Fruit fly (Drosophila melanogaster) whole organism, embryonic: Measurements from ENCODE around the gene CG46304.

ENCODE experiments used
- Asciz ChIP-seq: fragments of 200-800 bp; sonication (Bioruptor generic); optimal IDR thresholded peaks from 2 replicates; lab custom pipeline; 2017; ENCODE audit warnings: missing biosample characterization, mild to moderate bottlenecking, missing genetic modification characterization, missing genetic modification reagents
- BEAF-32 ChIP-seq: fragments of 200-800 bp; sonication (Bioruptor generic); optimal IDR thresholded peaks from 3 replicates; lab custom pipeline; 2017; ENCODE audit warnings: missing biosample characterization, missing genetic modification characterization, mild to moderate bottlenecking, moderate library complexity, missing genetic modification reagents
- C15 ChIP-seq: fragments of 200-800 bp; sonication (Bioruptor generic); IDR thresholded peaks from 3 replicates; pipeline ENCODE4 v1.3.6; 2022; ENCODE audit warnings: missing biosample characterization, missing genetic modification characterization
- CG10267 ChIP-seq: fragments of 200-800 bp; sonication (Bioruptor generic); optimal IDR thresholded peaks from 2 replicates; lab custom pipeline; 2018; ENCODE audit warnings: missing biosample characterization, mild to moderate bottlenecking, missing genetic modification characterization, moderate library complexity
- CG10462 ChIP-seq: fragments of 200-800 bp; sonication (Bioruptor generic); optimal IDR thresholded peaks from 2 replicates; lab custom pipeline; 2016; ENCODE audit warnings: missing biosample characterization, missing genetic modification characterization
- CG12299 ChIP-seq: fragments of 200-800 bp; sonication (Bioruptor generic); optimal IDR thresholded peaks from 2 replicates; lab custom pipeline; 2018; ENCODE audit warnings: missing biosample characterization, mild to moderate bottlenecking, missing genetic modification characterization
- CG12769 ChIP-seq: fragments of 200-800 bp; sonication (Bioruptor generic); optimal IDR thresholded peaks from 2 replicates; lab custom pipeline; 2019; ENCODE audit warnings: missing biosample characterization, mild to moderate bottlenecking, missing genetic modification characterization, moderate library complexity
- CG14014 ChIP-seq: fragments of 200-800 bp; sonication (Bioruptor generic); IDR thresholded peaks from 2 replicates; pipeline ENCODE4 v1.3.6; 2022; ENCODE audit warnings: missing biosample characterization, missing genetic modification characterization
- CG14667 ChIP-seq: fragments of 200-800 bp; sonication (Bioruptor generic); IDR thresholded peaks from 2 replicates; pipeline ENCODE4 v1.3.6; 2022; ENCODE audit warnings: missing biosample characterization, missing genetic modification characterization
- CG1603 ChIP-seq: fragments of 200-800 bp; sonication (Bioruptor generic); optimal IDR thresholded peaks from 2 replicates; lab custom pipeline; 2019; ENCODE audit warnings: missing biosample characterization, mild to moderate bottlenecking, missing genetic modification characterization, moderate library complexity
- CG17186 ChIP-seq: fragments of 200-800 bp; sonication (Bioruptor generic); optimal IDR thresholded peaks from 3 replicates; lab custom pipeline; 2017; ENCODE audit warnings: missing biosample characterization, missing genetic modification reagents, missing genetic modification characterization
- CG1792 ChIP-seq: fragments of 200-800 bp; sonication (Bioruptor generic); optimal IDR thresholded peaks from 2 replicates; lab custom pipeline; 2016; ENCODE audit warnings: missing biosample characterization, missing genetic modification characterization
- CG1832 ChIP-seq: fragments of 200-800 bp; sonication (Bioruptor generic); optimal IDR thresholded peaks from 2 replicates; lab custom pipeline; 2017; ENCODE audit warnings: missing biosample characterization, mild to moderate bottlenecking, missing genetic modification characterization, inconsistent platforms
- CG18619 ChIP-seq: fragments of 200-800 bp; sonication (Bioruptor generic); optimal IDR thresholded peaks from 3 replicates; lab custom pipeline; 2017; ENCODE audit warnings: missing biosample characterization, mild to moderate bottlenecking, missing genetic modification characterization
- CG3838 ChIP-seq: fragments of 200-800 bp; sonication (Bioruptor generic); optimal IDR thresholded peaks from 3 replicates; lab custom pipeline; 2016; ENCODE audit warnings: missing biosample characterization, missing genetic modification characterization
- CG4328 ChIP-seq: fragments of 200-800 bp; sonication (Bioruptor generic); optimal IDR thresholded peaks from 3 replicates; lab custom pipeline; 2017; ENCODE audit warnings: missing biosample characterization, missing genetic modification reagents, missing genetic modification characterization
- CG4617 ChIP-seq: fragments of 200-800 bp; sonication (Bioruptor generic); optimal IDR thresholded peaks from 3 replicates; lab custom pipeline; 2016; ENCODE audit warnings: missing biosample characterization, missing genetic modification characterization, borderline replicate concordance
- CG7745 ChIP-seq: fragments of 200-800 bp; sonication (Bioruptor generic); optimal IDR thresholded peaks from 2 replicates; lab custom pipeline; 2018; ENCODE audit warnings: missing biosample characterization, mild to moderate bottlenecking, missing genetic modification characterization, moderate library complexity
- CG7987 ChIP-seq: fragments of 200-800 bp; sonication (Bioruptor generic); optimal IDR thresholded peaks from 2 replicates; lab custom pipeline; 2018; ENCODE audit warnings: missing biosample characterization, mild to moderate bottlenecking, missing genetic modification characterization, moderate library complexity
- CG8089 ChIP-seq: fragments of 200-800 bp; sonication (Bioruptor generic); optimal IDR thresholded peaks from 3 replicates; lab custom pipeline; 2016; ENCODE audit warnings: missing biosample characterization, missing genetic modification characterization
- CkIIα-i1 ChIP-seq: fragments of 200-800 bp; sonication (Bioruptor generic); IDR thresholded peaks from 2 replicates; pipeline ENCODE4 v1.3.6; 2022; ENCODE audit warnings: missing biosample characterization, missing genetic modification characterization
- Dfd ChIP-seq, 2 experiments: fragments of >200 bp; optimal IDR thresholded peaks; 2 replicates each; lab custom pipeline; 2017; ENCODE audit warnings: missing biosample characterization in 2 of 2, missing genetic modification characterization in 2 of 2
- Dll ChIP-seq: fragments of 200-800 bp; sonication (Bioruptor generic); IDR thresholded peaks from 4 replicates; pipeline ENCODE4 v1.3.6; 2022; ENCODE audit warnings: missing biosample characterization, missing genetic modification characterization; ENCODE audit not compliant: partially characterized antibody
- E2f1 ChIP-seq: fragments of 200-800 bp; sonication (Bioruptor generic); IDR thresholded peaks from 2 replicates; pipeline ENCODE4 v1.3.6; 2022; ENCODE audit warnings: missing biosample characterization, missing genetic modification characterization
- Eip74EF ChIP-seq, 2 experiments: fragments of 200-800 bp in 1 of 2; fragments of >200 bp in 1 of 2; sonication (Bioruptor generic) in 1 of 2; optimal IDR thresholded peaks; 2 replicates each; lab custom pipeline; 2017 to 2019; ENCODE audit warnings: missing biosample characterization in 2 of 2, missing genetic modification characterization in 2 of 2, mild to moderate bottlenecking in 1 of 2, moderate library complexity in 1 of 2
- Oli ChIP-seq: fragments of 200-800 bp; sonication (Bioruptor generic); optimal IDR thresholded peaks from 2 replicates; lab custom pipeline; 2018; ENCODE audit warnings: missing biosample characterization, mild to moderate bottlenecking, missing genetic modification characterization, moderate library complexity
- Sry-β ChIP-seq: fragments of 200-800 bp; sonication (Bioruptor generic); optimal IDR thresholded peaks from 2 replicates; lab custom pipeline; 2018; ENCODE audit warnings: missing biosample characterization, mild to moderate bottlenecking, missing genetic modification characterization, moderate library complexity
- Sry-δ ChIP-seq: fragments of 200-800 bp; sonication (Bioruptor generic); optimal IDR thresholded peaks from 2 replicates; lab custom pipeline; 2016; ENCODE audit warnings: missing biosample characterization, missing genetic modification characterization
- Taf1 ChIP-seq: fragments of 200-800 bp; sonication (Bioruptor generic); IDR thresholded peaks from 2 replicates; pipeline ENCODE4 v1.3.6; 2022; ENCODE audit warnings: missing biosample characterization, missing genetic modification characterization
- aop ChIP-seq: fragments of 200-800 bp; sonication (Bioruptor generic); IDR thresholded peaks from 2 replicates; pipeline ENCODE4 v1.3.6; 2022; ENCODE audit warnings: missing biosample characterization, missing genetic modification characterization
- bigmax ChIP-seq: fragments of 200-800 bp; sonication (Bioruptor generic); optimal IDR thresholded peaks from 2 replicates; lab custom pipeline; 2018; ENCODE audit warnings: missing biosample characterization, mild to moderate bottlenecking, missing genetic modification characterization
- chn ChIP-seq: fragments of 200-800 bp; sonication (Bioruptor generic); optimal IDR thresholded peaks from 2 replicates; lab custom pipeline; 2016; ENCODE audit warnings: missing biosample characterization, missing genetic modification characterization
- corto ChIP-seq: fragments of 200-800 bp; sonication (Bioruptor generic); optimal IDR thresholded peaks from 2 replicates; lab custom pipeline; 2016; ENCODE audit warnings: missing biosample characterization, mild to moderate bottlenecking, missing genetic modification characterization, moderate library complexity
- dmrt11E ChIP-seq: fragments of 200-800 bp; sonication (Bioruptor generic); optimal IDR thresholded peaks from 3 replicates; lab custom pipeline; 2018; ENCODE audit warnings: missing biosample characterization, mild to moderate bottlenecking, missing genetic modification characterization, moderate library complexity
- hkb ChIP-seq, 2 experiments: fragments of 200-800 bp in 1 of 2; fragments of >200 bp in 1 of 2; sonication (Bioruptor generic) in 1 of 2; IDR thresholded peaks in 1 of 2; optimal IDR thresholded peaks in 1 of 2; 2 replicates each; pipeline versions ENCODE4 v1.3.6 to Lab custom; 2017 to 2022; ENCODE audit warnings: missing biosample characterization in 1 of 2, missing genetic modification characterization in 1 of 2
- jumu ChIP-seq: fragments of 200-800 bp; sonication (Bioruptor generic); optimal IDR thresholded peaks from 3 replicates; lab custom pipeline; 2016; ENCODE audit warnings: missing biosample characterization, missing genetic modification characterization
- klu ChIP-seq: fragments of 200-800 bp; sonication (Bioruptor generic); IDR thresholded peaks from 2 replicates; pipeline ENCODE4 v1.3.6; 2022; ENCODE audit warnings: missing biosample characterization, missing genetic modification characterization
- nau ChIP-seq: fragments of 200-800 bp; sonication (Bioruptor generic); optimal IDR thresholded peaks from 3 replicates; lab custom pipeline; 2017; ENCODE audit warnings: missing biosample characterization, mild to moderate bottlenecking, missing genetic modification characterization, missing genetic modification reagents
- nerfin-1 ChIP-seq: fragments of 200-800 bp; sonication (Bioruptor generic); optimal IDR thresholded peaks from 3 replicates; lab custom pipeline; 2019; ENCODE audit warnings: missing biosample characterization, mild to moderate bottlenecking, missing genetic modification characterization, moderate library complexity
- nmo ChIP-seq: fragments of 200-800 bp; sonication (Bioruptor generic); optimal IDR thresholded peaks from 2 replicates; lab custom pipeline; 2018; ENCODE audit warnings: missing biosample characterization, mild to moderate bottlenecking, missing genetic modification characterization, moderate library complexity
- org-1 ChIP-seq: fragments of 200-800 bp; sonication (Bioruptor generic); optimal IDR thresholded peaks from 2 replicates; lab custom pipeline; 2017; ENCODE audit warnings: missing biosample characterization, missing genetic modification characterization
- pita ChIP-seq: fragments of 200-800 bp; sonication (Bioruptor generic); optimal IDR thresholded peaks from 2 replicates; lab custom pipeline; 2017; ENCODE audit warnings: missing biosample characterization, mild to moderate bottlenecking, missing genetic modification characterization
- pros ChIP-seq: fragments of 200-800 bp; sonication (Bioruptor generic); optimal IDR thresholded peaks from 3 replicates; lab custom pipeline; 2019; ENCODE audit warnings: missing biosample characterization, mild to moderate bottlenecking, missing genetic modification characterization, moderate library complexity
- pzg ChIP-seq: fragments of 200-800 bp; sonication (Bioruptor generic); optimal IDR thresholded peaks from 3 replicates; lab custom pipeline; 2018; ENCODE audit warnings: missing biosample characterization, mild to moderate bottlenecking, missing genetic modification characterization, moderate library complexity
- rib ChIP-seq: fragments of 200-800 bp; sonication (Bioruptor generic); IDR thresholded peaks from 2 replicates; pipeline ENCODE4 v1.3.6; 2022; ENCODE audit warnings: missing biosample characterization, missing genetic modification characterization
- slbo ChIP-seq: fragments of 200-800 bp; sonication (Bioruptor generic); IDR thresholded peaks from 2 replicates; pipeline ENCODE4 v1.3.6; 2022; ENCODE audit warnings: missing biosample characterization, missing genetic modification characterization
- ssp ChIP-seq: fragments of 200-800 bp; sonication (Bioruptor generic); IDR thresholded peaks from 2 replicates; pipeline ENCODE4 v1.3.6; 2022; ENCODE audit warnings: missing biosample characterization, missing genetic modification characterization
- sug ChIP-seq: fragments of 200-800 bp; optimal IDR thresholded peaks from 2 replicates; lab custom pipeline; 2019; ENCODE audit warnings: missing biosample characterization, mild to moderate bottlenecking, missing genetic modification characterization, moderate library complexity
- trh ChIP-seq: fragments of 200-800 bp; sonication (Bioruptor generic); optimal IDR thresholded peaks from 2 replicates; lab custom pipeline; 2016; ENCODE audit warnings: missing biosample characterization, missing genetic modification characterization
- unpg ChIP-seq: fragments of 200-800 bp; sonication (Bioruptor generic); optimal IDR thresholded peaks from 3 replicates; lab custom pipeline; 2018; ENCODE audit warnings: missing biosample characterization, mild to moderate bottlenecking, missing genetic modification characterization, moderate library complexity

CG46304 gene

DNA sequence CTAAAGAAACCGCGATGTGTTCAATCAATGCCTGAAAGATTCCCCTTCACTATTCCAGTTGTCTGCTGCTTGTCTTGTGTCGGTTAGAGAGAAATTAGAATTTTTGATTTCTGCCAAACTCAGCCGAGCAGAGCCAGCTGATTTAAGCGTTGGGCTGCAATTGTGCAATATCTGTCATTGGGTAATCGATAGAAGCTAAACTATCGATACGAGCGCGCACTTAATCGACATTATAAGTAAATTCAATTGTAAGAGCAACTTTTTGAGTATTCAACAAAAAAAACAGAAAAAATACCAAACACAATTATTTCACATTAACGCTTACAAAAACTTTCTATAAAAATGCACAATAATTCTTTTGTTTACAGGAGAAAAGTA is 2.3 kb upstream of the CG46304 start, which contains the start of gene ssp3 (continued):
- TF ChIP-seq CG17186 (GFP tag; lab: Kevin White, UChicago), result peak; percentile 96
- no peak for TF ChIP-seq CG4617 (GFP tag; lab: Kevin White, UChicago)
- no peak for TF ChIP-seq klu (GFP tag; lab: Robert Waterston, UW)
- TF ChIP-seq pros (GFP tag; lab: Kevin White, UChicago), result no peak
- no peak for TF ChIP-seq jumu (GFP tag; lab: Kevin White, UChicago)
- TF ChIP-seq CG14667 (GFP tag; lab: Robert Waterston, UW), result no peak
- TF ChIP-seq CG4328 (GFP tag; lab: Kevin White, UChicago), result no peak
- no peak for TF ChIP-seq Sry-β (GFP tag; lab: Kevin White, UChicago)
- peak; percentile 26 for TF ChIP-seq CG1603
- no peak for TF ChIP-seq CG3838
- TF ChIP-seq C15 (GFP tag; lab: Robert Waterston, UW), result no peak
- no peak for TF ChIP-seq CG10462 (GFP tag; lab: Kevin White, UChicago)
- TF ChIP-seq E2f1, result no peak
- TF ChIP-seq CkIIα-i1 (GFP tag; lab: Robert Waterston, UW), result no peak
- TF ChIP-seq hkb (optimal IDR thresholded peaks at IDR 0.05; lab: Kevin White, UChicago), result no peak
- TF ChIP-seq hkb (GFP tag; IDR thresholded peaks at IDR 0.05; lab: Robert Waterston, UW), result no peak
- no peak for TF ChIP-seq chn
- TF ChIP-seq nerfin-1 (tag; lab: Kevin White, UChicago), result no peak
- TF ChIP-seq ssp (GFP tag; lab: Robert Waterston, UW), result no peak
- TF ChIP-seq corto (GFP tag; lab: Kevin White, UChicago), result no peak
- no peak for TF ChIP-seq Dfd (GFP tag; optimal IDR thresholded peaks at IDR 0.05; lab: Kevin White, UChicago)
- TF ChIP-seq nau, result no peak
- no peak for TF ChIP-seq aop (GFP tag; lab: Robert Waterston, UW)
- no peak for TF ChIP-seq CG18619 (GFP tag; lab: Kevin White, UChicago)
- no peak for TF ChIP-seq CG7745
- peak; percentile 81 for TF ChIP-seq Sry-δ (GFP tag; lab: Kevin White, UChicago)
- peak; percentile 37 for TF ChIP-seq CG10267 (tag; lab: Kevin White, UChicago)
- TF ChIP-seq slbo, result no peak
- no peak for TF ChIP-seq nmo
- TF ChIP-seq BEAF-32 (GFP tag; lab: Kevin White, UChicago), result peak; percentile 87
- TF ChIP-seq Dll (GFP tag; lab: Robert Waterston, UW), result no peak
- TF ChIP-seq CG14014 (GFP tag; lab: Robert Waterston, UW), result no peak
- no peak for TF ChIP-seq CG1832
- no peak for TF ChIP-seq CG12299 (tag; lab: Kevin White, UChicago)
- peak; percentile 45 for TF ChIP-seq pzg
- no peak for TF ChIP-seq rib

DNA sequence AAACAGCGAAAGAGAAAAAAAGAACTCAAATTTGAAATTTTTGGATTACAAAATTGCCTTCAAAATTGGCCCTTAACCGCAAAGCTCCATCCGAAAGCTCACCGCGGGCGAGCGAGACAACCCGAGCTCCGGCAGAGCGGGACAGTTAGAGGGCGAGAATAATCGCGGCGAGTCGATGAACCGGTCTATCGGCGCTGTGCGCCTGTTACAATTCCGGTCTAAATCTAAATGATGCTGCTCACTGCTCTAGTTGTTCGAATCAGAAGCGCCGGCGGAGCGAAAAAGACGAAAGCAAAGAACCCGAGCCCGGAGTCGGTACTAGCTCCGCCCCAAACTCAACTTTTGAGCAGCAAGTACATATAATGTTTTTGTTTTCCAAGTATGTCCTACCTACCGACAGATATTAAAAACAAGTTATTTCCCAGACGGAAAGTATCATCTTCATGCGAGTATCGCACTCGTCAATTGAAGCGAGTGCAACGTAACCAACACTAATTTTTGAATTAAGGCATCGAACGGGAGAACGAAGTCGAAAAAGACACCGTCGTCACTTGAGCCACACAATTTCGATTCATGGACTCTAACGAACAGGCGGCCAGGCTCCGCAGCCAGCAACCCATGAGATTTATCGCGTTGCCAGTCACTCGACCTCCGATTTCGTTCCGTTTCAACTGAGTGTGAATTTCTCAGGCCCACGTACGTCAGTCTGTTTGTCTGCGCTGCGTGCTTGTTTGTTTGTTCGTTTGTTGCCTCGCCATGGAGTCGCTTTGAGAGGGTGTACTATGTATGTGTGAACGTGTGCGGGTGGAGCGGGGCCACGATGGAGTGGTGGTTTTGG is 1.7 kb upstream of the CG46304 start:
- no peak for TF ChIP-seq Oli (tag; lab: Kevin White, UChicago)
- TF ChIP-seq unpg (GFP tag; lab: Kevin White, UChicago), result no peak
- TF ChIP-seq CG12769, result peak; percentile 81
- TF ChIP-seq Eip74EF (GFP tag; optimal IDR thresholded peaks at IDR 0.05; lab: Kevin White, UChicago), result peak in 1 of 2 experiments; percentile 10
- TF ChIP-seq Asciz (GFP tag; lab: Kevin White, UChicago), result no peak
- no peak for TF ChIP-seq org-1
- TF ChIP-seq CG1792 (GFP tag; lab: Kevin White, UChicago), result no peak
- TF ChIP-seq sug (tag; lab: Kevin White, UChicago), result peak; percentile 48
- no peak for TF ChIP-seq Taf1 (GFP tag; lab: Robert Waterston, UW)
- no peak for TF ChIP-seq CG8089 (GFP tag; lab: Kevin White, UChicago)
- TF ChIP-seq dmrt11E (tag; lab: Kevin White, UChicago), result peak; percentile 8
- peak; percentile 42 for TF ChIP-seq bigmax (GFP tag; lab: Kevin White, UChicago)
- no peak for TF ChIP-seq pita (GFP tag; lab: Kevin White, UChicago)
- TF ChIP-seq CG7987 (GFP tag; lab: Kevin White, UChicago), result peak; percentile 27
- TF ChIP-seq trh (GFP tag; lab: Kevin White, UChicago), result no peak
